Fruit fly (Drosophila melanogaster): ENCODE results near the gene ome.

- TF ChIP-seq az2 (GFP tag; optimal IDR thresholded peaks at IDR 0.05) = peak; percentile 70
- TF ChIP-seq E2f1 (GFP tag; IDR thresholded peaks at IDR 0.05) = peak; percentile 45
- no peak for TF ChIP-seq Rx (GFP tag; IDR thresholded peaks at IDR 0.05)
- no peak for TF ChIP-seq H15 (GFP tag; IDR thresholded peaks at IDR 0.05)
- TF ChIP-seq CG3838 (GFP tag; optimal IDR thresholded peaks at IDR 0.05) = no peak
- no peak for TF ChIP-seq Mrtf (GFP tag; IDR thresholded peaks at IDR 0.05)
- TF ChIP-seq chif (GFP tag; optimal IDR thresholded peaks at IDR 0.05) = peak in 1 of 2 experiments; percentile 44
Observed at dm6 chr3L:14634773-14635563, 37.7 kb upstream of the ome start.

All from whole organism, embryonic.